Worm (Caenorhabditis elegans): Measurements from ENCODE around the gene moe-3.

ce11 chrII:13183228-13183755 lies 17.8 kb upstream of the moe-3 start, which contains the start of the genes W09H1.4 and his-73:
- no peak for TF ChIP-seq W03F9.2 (tag; optimal IDR thresholded peaks at IDR 0.05)
- TF ChIP-seq him-1 (tag; optimal IDR thresholded peaks at IDR 0.05): no peak

Measured in whole organism, L4/young adult.